Worm (Caenorhabditis elegans): ENCODE data around the gene C48B4.7.

Gene C48B4.7

ce11 chrIII:9525252-9525651, 34.0 kb downstream of the C48B4.7 start, which contains the start of gene trpp-3:
trpp-3 (plus strand) TSS chrIII:9525552.
- TF ChIP-seq dmd-6 (GFP tag; IDR thresholded peaks at IDR 0.05) (no peak), skn-1 (tag; optimal IDR thresholded peaks at IDR 0.05) (no peak), lim-7 (GFP tag; IDR thresholded peaks at IDR 0.05) (no peak)

ce11 chrIII:9523581-9523980, 35.6 kb downstream of the C48B4.7 start, which contains the start of gene mrps-23:
mrps-23 (minus strand) TSS chrIII:9523672.
- no peak for TF ChIP-seq unc-62 (GFP tag; optimal IDR thresholded peaks at IDR 0.05 in 1 of 2)
- TF ChIP-seq unc-62 (tag; optimal IDR thresholded peaks at IDR 0.05) = no peak
- peak; percentile 11 for TF ChIP-seq dve-1 (tag; optimal IDR thresholded peaks at IDR 0.05; ENCODE audit: insufficient read depth)
- TF ChIP-seq spr-1 (tag; optimal IDR thresholded peaks at IDR 0.05) = peak; percentile 12
- TF ChIP-seq lsy-2 (tag; optimal IDR thresholded peaks at IDR 0.05) = peak in 1 of 2 experiments; percentile 42
- TF ChIP-seq lin-38 (GFP tag; IDR thresholded peaks at IDR 0.05) = peak; percentile 41
- TF ChIP-seq lin-39 (tag; optimal IDR thresholded peaks at IDR 0.05) = no peak
- TF ChIP-seq egl-27 (tag; optimal IDR thresholded peaks at IDR 0.05) = no peak
- TF ChIP-seq attf-4 (tag; optimal IDR thresholded peaks at IDR 0.05) = no peak
- peak; percentile 4 for TF ChIP-seq hlh-11 (tag; optimal IDR thresholded peaks at IDR 0.05)
- peak; percentile 60 for TF ChIP-seq mes-2 (tag; optimal IDR thresholded peaks at IDR 0.05; ENCODE audit: poor library complexity, severe bottlenecking)
- no peak for TF ChIP-seq egl-43 (GFP tag; IDR thresholded peaks at IDR 0.05)
- no peak for TF ChIP-seq hlh-30 (tag; optimal IDR thresholded peaks at IDR 0.05; ENCODE audit: insufficient read depth)
- no peak for TF ChIP-seq Y5F2A.4 (GFP tag; optimal IDR thresholded peaks at IDR 0.05)
- TF ChIP-seq daf-16 (GFP tag; optimal IDR thresholded peaks at IDR 0.05) = no peak
- peak; percentile 5 for TF ChIP-seq daf-16 (tag; optimal IDR thresholded peaks at IDR 0.05)
- peak; percentile 14 for TF ChIP-seq dpl-1 (GFP tag; optimal IDR thresholded peaks at IDR 0.05)

DNA sequence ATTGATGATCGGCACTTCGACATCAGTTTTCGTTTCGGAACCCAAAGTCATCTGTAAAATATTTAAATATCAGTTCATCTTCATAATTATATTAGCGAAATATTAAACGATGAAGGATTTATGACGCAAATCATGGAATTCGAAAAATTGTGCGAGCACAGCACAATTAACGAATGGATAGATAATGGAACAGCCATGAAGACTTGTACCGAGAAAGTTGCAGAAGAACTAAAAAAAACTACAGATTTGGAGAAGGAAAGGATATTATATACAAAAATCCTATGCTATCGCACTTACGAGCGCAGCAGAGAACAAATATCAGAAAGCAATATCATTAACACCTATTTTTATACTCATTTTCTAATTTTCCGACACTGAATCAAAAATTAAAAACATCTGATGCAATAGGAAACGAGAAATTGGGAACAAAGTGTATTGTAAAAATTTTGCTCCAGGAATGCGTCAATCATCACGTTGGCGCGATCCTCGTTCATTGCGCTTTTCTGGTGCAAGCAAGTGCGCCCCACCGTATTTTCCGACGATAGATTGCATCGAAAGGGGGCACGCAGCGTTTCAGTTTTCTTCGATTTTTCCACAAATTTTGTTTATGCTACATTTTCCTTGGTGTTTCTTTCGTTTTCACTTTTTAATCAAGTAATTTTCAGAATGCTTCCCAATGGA, 37.7 kb downstream of the C48B4.7 start, which contains the start of the genes clu-1 and prp-40:
Gene clu-1 (minus strand): TSS at position 51 of the 681 bp plus-strand sequence.
Gene prp-40 (plus strand): TSS at position 666 of the 681 bp plus-strand sequence.
- TF ChIP-seq daf-19 (GFP tag; conservative IDR thresholded peaks at IDR 0.05) = no peak
- peak; percentile 72 for TF ChIP-seq duxl-1 (tag; optimal IDR thresholded peaks at IDR 0.05; ENCODE audit: poor library complexity)
- TF ChIP-seq nhr-111 (GFP tag; optimal IDR thresholded peaks at IDR 0.05) = no peak
- TF ChIP-seq nhr-10 (tag; optimal IDR thresholded peaks at IDR 0.05) = peak; percentile 18
- peak; percentile 35 for TF ChIP-seq mxl-3 (GFP tag; optimal IDR thresholded peaks at IDR 0.05)
- TF ChIP-seq F49E8.2 (tag; optimal IDR thresholded peaks at IDR 0.05; ENCODE audit: borderline replicate concordance) = peak; percentile 24
- no peak for TF ChIP-seq lir-3 (tag; optimal IDR thresholded peaks at IDR 0.05)
- TF ChIP-seq jun-1 (tag; optimal IDR thresholded peaks at IDR 0.05) = peak; percentile 45
- peak; percentile 98 for TF ChIP-seq aha-1 (tag)
- TF ChIP-seq lin-38 (GFP tag; IDR thresholded peaks at IDR 0.05) = peak; percentile 96
- TF ChIP-seq lin-39 (tag; optimal IDR thresholded peaks at IDR 0.05) = no peak
- TF ChIP-seq ceh-32 (tag; optimal IDR thresholded peaks at IDR 0.05; ENCODE audit: poor library complexity) = no peak
- TF ChIP-seq R02D3.7 (tag; optimal IDR thresholded peaks at IDR 0.05) = no peak
- TF ChIP-seq hmg-1.1 (GFP tag; IDR thresholded peaks at IDR 0.05) = peak; percentile 80
- no peak for TF ChIP-seq pqm-1 (tag; optimal IDR thresholded peaks at IDR 0.05)
- peak; percentile 76 for TF ChIP-seq hlh-30 (tag; optimal IDR thresholded peaks at IDR 0.05; ENCODE audit: insufficient read depth)
- TF ChIP-seq nhr-41 (GFP tag; IDR thresholded peaks at IDR 0.05) = no peak
- TF ChIP-seq ceh-28 (tag; optimal IDR thresholded peaks at IDR 0.05) = no peak
- peak; percentile 92 for TF ChIP-seq mep-1 (tag; optimal IDR thresholded peaks at IDR 0.05)
- TF ChIP-seq egl-43 (GFP tag; IDR thresholded peaks at IDR 0.05) = peak; percentile 28; the same call in 1 of the 2 replicates
- peak; percentile 79; the same call in 1 of the 2 replicates for TF ChIP-seq nhr-42 (GFP tag; IDR thresholded peaks at IDR 0.05)
- TF ChIP-seq lin-1 (GFP tag; IDR thresholded peaks at IDR 0.05) = no peak
- TF ChIP-seq zfp-2 (tag; optimal IDR thresholded peaks at IDR 0.05) = no peak
- TF ChIP-seq madf-9 (GFP tag; conservative IDR thresholded peaks at IDR 0.05) = 0 out of 2 replicates have a peak, but pooled peaks have one; percentile 18
- peak; percentile 93 for TF ChIP-seq mes-2 (tag; optimal IDR thresholded peaks at IDR 0.05; ENCODE audit: poor library complexity, severe bottlenecking)
- TF ChIP-seq arid-1 (GFP tag; conservative IDR thresholded peaks at IDR 0.05) = peak; percentile 58; the same call in 1 of the 2 replicates
- TF ChIP-seq lsy-2 (tag; optimal IDR thresholded peaks at IDR 0.05) = peak; percentile 70 to 94
- no peak for TF ChIP-seq set-16 (GFP tag; IDR thresholded peaks at IDR 0.05)
- peak; percentile 44 for TF ChIP-seq unc-130 (GFP tag; optimal IDR thresholded peaks at IDR 0.05)
- TF ChIP-seq daf-16 (GFP tag; optimal IDR thresholded peaks at IDR 0.05) = peak in 1 of 2 experiments; percentile 55
- peak; percentile 72 for TF ChIP-seq daf-16 (tag; optimal IDR thresholded peaks at IDR 0.05)
- TF ChIP-seq ZK546.5 (tag; optimal IDR thresholded peaks at IDR 0.05) = peak in 1 of 2 experiments; percentile 23
- peak; percentile 86 for TF ChIP-seq ztf-7 (tag; optimal IDR thresholded peaks at IDR 0.05)

Measured in whole organism, L4 larva.